Worm (Caenorhabditis elegans) whole organism, L4/young adult: ENCODE results near the gene srh-266.

Source experiments
- W03F9.2 ChIP-seq: fragments of 150-350 bp; optimal IDR thresholded peaks from 2 replicates; lab custom pipeline; 2014; ENCODE audit warnings: missing biosample characterization, missing genetic modification characterization
- him-1 ChIP-seq: sonication (generic microtip); optimal IDR thresholded peaks from 2 replicates; lab custom pipeline; 2016; ENCODE audit warnings: missing genotype, missing genetic modification reagents, missing genetic modification characterization, missing compliant biosample characterization

- TF ChIP-seq him-1 (tag; lab: Kevin White, UChicago) (no peak), W03F9.2 (tag; lab: Kevin White, UChicago) (no peak)
Observed at ce11 chrV:631832-632231, 32.8 kb upstream of the srh-266 start.
